Worm (Caenorhabditis elegans) whole organism, L3 larva: ENCODE data around the gene spat-3.

Experiments
- R02D3.7 ChIP-seq: fragments of 150-350 bp; optimal IDR thresholded peaks from 2 replicates; lab custom pipeline; 2014; ENCODE audit warnings: missing biosample characterization, missing genetic modification characterization
- ama-1 ChIP-seq: fragments of 150-350 bp; optimal IDR thresholded peaks from 2 replicates; lab custom pipeline; 2018
- ceh-9 ChIP-seq: sonication (generic microtip); optimal IDR thresholded peaks from 2 replicates; lab custom pipeline; 2018; ENCODE audit warnings: missing biosample characterization, missing genetic modification characterization
- egl-27 ChIP-seq: sonication (generic microtip); optimal IDR thresholded peaks from 4 replicates; lab custom pipeline; 2017; ENCODE audit warnings: missing biosample characterization, missing genetic modification reagents, missing genetic modification characterization
- lin-15B ChIP-seq: fragments of 150-350 bp; optimal IDR thresholded peaks from 2 replicates; lab custom pipeline; 2014; ENCODE audit warnings: missing biosample characterization, missing genetic modification characterization
- nfya-1 ChIP-seq: sonication (generic microtip); optimal IDR thresholded peaks from 2 replicates; lab custom pipeline; 2017; ENCODE audit warnings: missing genetic modification characterization, mild to moderate bottlenecking, missing compliant biosample characterization, antibody characterized with exemption, moderate library complexity; ENCODE audit not compliant: insufficient read depth
- nhr-11 ChIP-seq: fragments of 150-350 bp; optimal IDR thresholded peaks from 2 replicates; lab custom pipeline; 2014; ENCODE audit warnings: missing biosample characterization, missing genetic modification characterization
- nhr-12 ChIP-seq: fragments of 150-350 bp; optimal IDR thresholded peaks from 2 replicates; lab custom pipeline; 2014; ENCODE audit warnings: missing biosample characterization, missing genetic modification characterization
- nhr-237 ChIP-seq: fragments of 150-350 bp; optimal IDR thresholded peaks from 2 replicates; lab custom pipeline; 2014; ENCODE audit warnings: missing biosample characterization, missing genetic modification characterization
- nhr-25 ChIP-seq: sonication (generic microtip); optimal IDR thresholded peaks from 2 replicates; lab custom pipeline; 2017; ENCODE audit warnings: missing biosample characterization, missing genetic modification characterization
- pqm-1 ChIP-seq: fragments of 150-350 bp; optimal IDR thresholded peaks from 2 replicates; lab custom pipeline; 2017; ENCODE audit warnings: missing biosample characterization, missing genetic modification characterization, inconsistent platforms
- sea-2 ChIP-seq: fragments of 150-350 bp; sonication (generic microtip); optimal IDR thresholded peaks from 4 replicates; lab custom pipeline; 2014; ENCODE audit warnings: missing biosample characterization, missing genetic modification reagents, missing genetic modification characterization
- ztf-11 ChIP-seq: fragments of 150-350 bp; optimal IDR thresholded peaks from 2 replicates; lab custom pipeline; 2014; ENCODE audit warnings: missing biosample characterization, missing genetic modification characterization

- no peak for TF ChIP-seq ceh-9
- TF ChIP-seq ztf-11 (tag; lab: Kevin White, UChicago) = no peak
- TF ChIP-seq nfya-1 = no peak
- TF ChIP-seq egl-27 (tag; lab: Kevin White, UChicago) = no peak
- no peak for TF ChIP-seq ama-1 (lab: Kevin White, UChicago)
- no peak for TF ChIP-seq pqm-1 (tag; lab: Kevin White, UChicago)
- no peak for TF ChIP-seq nhr-11 (tag; lab: Kevin White, UChicago)
- no peak for TF ChIP-seq nhr-12
- no peak for TF ChIP-seq lin-15B
- no peak for TF ChIP-seq R02D3.7 (tag; lab: Kevin White, UChicago)
- TF ChIP-seq nhr-237 (tag; lab: Kevin White, UChicago) = no peak
- TF ChIP-seq nhr-25 (tag; lab: Kevin White, UChicago) = no peak
- no peak for TF ChIP-seq sea-2 (GFP tag; lab: Kevin White, UChicago)
Observed at ce11 chrX:4548929-4549328, 56.8 kb downstream of the spat-3 start.
